Fruit fly (Drosophila melanogaster) whole organism, embryonic: ENCODE results near the gene CG31706.

Experiments used
- Asciz ChIP-seq: fragments of 200-800 bp; sonication (Bioruptor generic); optimal IDR thresholded peaks from 2 replicates; lab custom pipeline; 2017; ENCODE audit warnings: missing biosample characterization, mild to moderate bottlenecking, missing genetic modification characterization, missing genetic modification reagents
- Awh ChIP-seq: fragments of 200-800 bp; sonication (Bioruptor generic); IDR thresholded peaks from 2 replicates; pipeline ENCODE4, ENCODE4 v1.3.6; 2022; ENCODE audit warnings: missing biosample characterization, missing genetic modification characterization
- CG11456 ChIP-seq: fragments of 200-800 bp; sonication (Bioruptor generic); IDR thresholded peaks from 3 replicates; pipeline ENCODE4 v1.3.6; 2022; ENCODE audit warnings: missing biosample characterization, missing genetic modification characterization
- CG11504 ChIP-seq: fragments of 200-800 bp; sonication (Bioruptor generic); optimal IDR thresholded peaks from 3 replicates; lab custom pipeline; 2019; ENCODE audit warnings: missing biosample characterization, mild to moderate bottlenecking, missing genetic modification characterization, moderate library complexity
- CG12071 ChIP-seq: fragments of 200-800 bp; sonication (Bioruptor generic); optimal IDR thresholded peaks from 3 replicates; lab custom pipeline; 2018; ENCODE audit warnings: missing biosample characterization, mild to moderate bottlenecking, missing genetic modification characterization
- CG12391 ChIP-seq: fragments of 200-800 bp; sonication (Bioruptor generic); optimal IDR thresholded peaks from 3 replicates; lab custom pipeline; 2018; ENCODE audit warnings: missing biosample characterization, mild to moderate bottlenecking, missing genetic modification characterization, moderate library complexity
- CG13123 ChIP-seq: fragments of 200-800 bp; sonication (Bioruptor generic); optimal IDR thresholded peaks from 2 replicates; lab custom pipeline; 2016; ENCODE audit warnings: missing biosample characterization, missing genetic modification characterization
- CG13775 ChIP-seq: fragments of 200-800 bp; sonication (Bioruptor generic); optimal IDR thresholded peaks from 3 replicates; lab custom pipeline; 2017; ENCODE audit warnings: missing biosample characterization, mild to moderate bottlenecking, missing genetic modification characterization
- CG13894 ChIP-seq: fragments of 200-800 bp; sonication (Bioruptor generic); optimal IDR thresholded peaks from 3 replicates; lab custom pipeline; 2018; ENCODE audit warnings: missing biosample characterization, mild to moderate bottlenecking, missing genetic modification characterization, moderate library complexity
- CG15011 ChIP-seq: fragments of 200-800 bp; sonication (Bioruptor generic); optimal IDR thresholded peaks from 3 replicates; lab custom pipeline; 2018; ENCODE audit warnings: missing biosample characterization, mild to moderate bottlenecking, missing genetic modification characterization
- CG17359 ChIP-seq: fragments of 200-800 bp; sonication (Bioruptor generic); optimal IDR thresholded peaks from 3 replicates; lab custom pipeline; 2018; ENCODE audit warnings: missing biosample characterization, mild to moderate bottlenecking, missing genetic modification characterization, moderate library complexity
- CG2116 ChIP-seq: fragments of 200-800 bp; sonication (Bioruptor generic); optimal IDR thresholded peaks from 3 replicates; lab custom pipeline; 2018; ENCODE audit warnings: missing biosample characterization, mild to moderate bottlenecking, missing genetic modification characterization
- CG2875 ChIP-seq: fragments of 200-800 bp; sonication (Bioruptor generic); optimal IDR thresholded peaks from 2 replicates; lab custom pipeline; 2017; ENCODE audit warnings: missing biosample characterization, mild to moderate bottlenecking, missing genetic modification characterization, missing genetic modification reagents
- CG3281 ChIP-seq: fragments of 200-800 bp; sonication (Bioruptor generic); optimal IDR thresholded peaks from 3 replicates; lab custom pipeline; 2017; ENCODE audit warnings: missing biosample characterization, mild to moderate bottlenecking, missing genetic modification characterization
- CG3726 ChIP-seq: fragments of 200-800 bp; sonication (Bioruptor generic); IDR thresholded peaks from 3 replicates; pipeline ENCODE4, ENCODE4 v1.3.6; 2022; ENCODE audit warnings: missing biosample characterization, missing genetic modification characterization
- CG4328 ChIP-seq: fragments of 200-800 bp; sonication (Bioruptor generic); optimal IDR thresholded peaks from 3 replicates; lab custom pipeline; 2017; ENCODE audit warnings: missing biosample characterization, missing genetic modification reagents, missing genetic modification characterization
- CG4820 ChIP-seq: fragments of 200-800 bp; sonication (Bioruptor generic); optimal IDR thresholded peaks from 3 replicates; lab custom pipeline; 2016; ENCODE audit warnings: missing biosample characterization, missing genetic modification characterization
- CG6175 ChIP-seq: fragments of 200-800 bp; sonication (Bioruptor generic); IDR thresholded peaks from 3 replicates; pipeline ENCODE4 v1.3.6; 2022; ENCODE audit warnings: missing biosample characterization, missing genetic modification characterization
- CG7556 ChIP-seq: fragments of 200-800 bp; sonication (Bioruptor generic); optimal IDR thresholded peaks from 2 replicates; lab custom pipeline; 2017; ENCODE audit warnings: missing biosample characterization, mild to moderate bottlenecking, missing genetic modification characterization
- CoRest ChIP-seq: fragments of 200-800 bp; sonication (Bioruptor generic); optimal IDR thresholded peaks from 3 replicates; lab custom pipeline; 2018; ENCODE audit warnings: missing biosample characterization, mild to moderate bottlenecking, missing genetic modification characterization, moderate library complexity
- D19B ChIP-seq: fragments of 200-800 bp; sonication (Bioruptor generic); optimal IDR thresholded peaks from 2 replicates; lab custom pipeline; 2017; ENCODE audit warnings: missing biosample characterization, mild to moderate bottlenecking, missing genetic modification characterization
- Dll ChIP-seq: fragments of 200-800 bp; sonication (Bioruptor generic); IDR thresholded peaks from 4 replicates; pipeline ENCODE4 v1.3.6; 2022; ENCODE audit warnings: missing biosample characterization, missing genetic modification characterization; ENCODE audit not compliant: partially characterized antibody
- Hsf ChIP-seq: fragments of 200-800 bp; sonication (Bioruptor generic); optimal IDR thresholded peaks from 3 replicates; lab custom pipeline; 2016; ENCODE audit warnings: missing biosample characterization, missing genetic modification characterization
- Lhr ChIP-seq: fragments of 200-800 bp; sonication (Bioruptor generic); optimal IDR thresholded peaks from 3 replicates; lab custom pipeline; 2017; ENCODE audit warnings: mild to moderate bottlenecking, missing biosample characterization, missing genetic modification reagents, missing genetic modification characterization
- NfI ChIP-seq: fragments of 200-800 bp; sonication (Bioruptor generic); optimal IDR thresholded peaks from 3 replicates; lab custom pipeline; 2018; ENCODE audit warnings: missing biosample characterization, mild to moderate bottlenecking, missing genetic modification characterization, moderate library complexity
- Opbp ChIP-seq: fragments of 200-800 bp; sonication (Bioruptor generic); IDR thresholded peaks from 3 replicates; pipeline ENCODE4 v1.3.6; 2022; ENCODE audit warnings: missing biosample characterization, missing genetic modification characterization; ENCODE audit not compliant: partially characterized antibody
- PHDP ChIP-seq: fragments of 200-800 bp; sonication (Bioruptor generic); optimal IDR thresholded peaks from 3 replicates; lab custom pipeline; 2018; ENCODE audit warnings: missing biosample characterization, mild to moderate bottlenecking, missing genetic modification characterization, moderate library complexity
- Rx ChIP-seq: fragments of 200-800 bp; sonication (Bioruptor generic); IDR thresholded peaks from 2 replicates; pipeline ENCODE4 v1.3.6; 2022; ENCODE audit warnings: missing biosample characterization, missing genetic modification characterization
- Sox100B ChIP-seq: fragments of 200-800 bp; sonication (Bioruptor generic); optimal IDR thresholded peaks from 3 replicates; lab custom pipeline; 2018; ENCODE audit warnings: missing biosample characterization, mild to moderate bottlenecking, missing genetic modification characterization
- Xbp1 ChIP-seq: fragments of 200-800 bp; sonication (Bioruptor generic); optimal IDR thresholded peaks from 3 replicates; lab custom pipeline; 2016; ENCODE audit warnings: missing biosample characterization, mild to moderate bottlenecking, missing genetic modification characterization
- cato ChIP-seq: fragments of 200-800 bp; sonication (Bioruptor generic); optimal IDR thresholded peaks from 2 replicates; lab custom pipeline; 2016; ENCODE audit warnings: missing biosample characterization, missing genetic modification characterization, borderline replicate concordance
- esg ChIP-seq: fragments of 200-800 bp; sonication (Bioruptor generic); conservative IDR thresholded peaks from 2 replicates; pipeline ENCODE4 v1.3.6; 2022; ENCODE audit warnings: missing biosample characterization, missing genetic modification characterization
- fd102C ChIP-seq: fragments of 200-800 bp; sonication (Bioruptor generic); optimal IDR thresholded peaks from 2 replicates; lab custom pipeline; 2018; ENCODE audit warnings: missing biosample characterization, mild to moderate bottlenecking, missing genetic modification characterization, moderate library complexity
- gce ChIP-seq: fragments of 200-800 bp; sonication (Bioruptor generic); IDR thresholded peaks from 3 replicates; pipeline ENCODE4 v1.3.6; 2022; ENCODE audit warnings: missing biosample characterization, missing genetic modification characterization
- gem ChIP-seq: fragments of 200-800 bp; sonication (Bioruptor generic); optimal IDR thresholded peaks from 2 replicates; lab custom pipeline; 2019; ENCODE audit warnings: missing biosample characterization, mild to moderate bottlenecking, missing genetic modification characterization, moderate library complexity
- insv ChIP-seq, 2 experiments: fragments of 200-800 bp; sonication (Bioruptor generic); optimal IDR thresholded peaks; 3 replicates each; lab custom pipeline; 2016 to 2018; ENCODE audit warnings: missing biosample characterization in 2 of 2, missing genetic modification characterization in 2 of 2
- ken ChIP-seq: fragments of 200-800 bp; sonication (Bioruptor generic); IDR thresholded peaks from 3 replicates; pipeline ENCODE4 v1.3.6; 2022; ENCODE audit warnings: missing biosample characterization, missing genetic modification characterization
- nom ChIP-seq: fragments of 200-800 bp; sonication (Bioruptor generic); optimal IDR thresholded peaks from 2 replicates; lab custom pipeline; 2017; ENCODE audit warnings: missing biosample characterization, missing genetic modification characterization, mild to moderate bottlenecking, moderate library complexity, missing genetic modification reagents
- peb ChIP-seq: fragments of 200-800 bp; sonication (Bioruptor generic); IDR thresholded peaks from 2 replicates; pipeline ENCODE4 v1.3.6; 2022; ENCODE audit warnings: missing biosample characterization, missing genetic modification characterization
- ro ChIP-seq: fragments of 200-800 bp; sonication (Bioruptor generic); IDR thresholded peaks from 2 replicates; pipeline ENCODE4 v1.3.6; 2022; ENCODE audit warnings: missing biosample characterization, missing genetic modification characterization
- row ChIP-seq: fragments of 200-800 bp; sonication (Bioruptor generic); IDR thresholded peaks from 3 replicates; pipeline ENCODE4 v1.3.6; 2022; ENCODE audit warnings: missing biosample characterization, missing genetic modification characterization
- sens ChIP-seq: fragments of 200-800 bp; sonication (Bioruptor generic); peaks from one replicate; lab custom pipeline; 2016; ENCODE audit warnings: missing biosample characterization, missing genetic modification characterization
- sens-2 ChIP-seq: fragments of 200-800 bp; sonication (Bioruptor generic); IDR thresholded peaks from 2 replicates; pipeline ENCODE4 v1.3.6; 2022; ENCODE audit warnings: missing biosample characterization, missing genetic modification characterization
- slou ChIP-seq: fragments of 200-800 bp; sonication (Bioruptor generic); optimal IDR thresholded peaks from 3 replicates; lab custom pipeline; 2016; ENCODE audit warnings: missing biosample characterization, missing genetic modification characterization
- slp2 ChIP-seq: fragments of 200-800 bp; sonication (Bioruptor generic); optimal IDR thresholded peaks from 2 replicates; lab custom pipeline; 2016; ENCODE audit warnings: missing biosample characterization, missing genetic modification characterization
- sqz ChIP-seq: fragments of 200-800 bp; sonication (Bioruptor generic); optimal IDR thresholded peaks from 3 replicates; lab custom pipeline; 2018; ENCODE audit warnings: missing biosample characterization, mild to moderate bottlenecking, missing genetic modification characterization
- usp ChIP-seq: fragments of >200 bp; optimal IDR thresholded peaks from 2 replicates; lab custom pipeline; 2017; ENCODE audit warnings: missing biosample characterization, missing genetic modification characterization
- vvl ChIP-seq: fragments of 200-800 bp; sonication (Bioruptor generic); IDR thresholded peaks from 2 replicates; pipeline ENCODE4 v1.3.6; 2022; ENCODE audit warnings: missing biosample characterization, missing genetic modification characterization
- z ChIP-seq: fragments of 200-800 bp; sonication (Bioruptor generic); IDR thresholded peaks from 3 replicates; pipeline ENCODE4 v1.3.6; 2022; ENCODE audit warnings: missing biosample characterization, missing genetic modification characterization
- zf30C ChIP-seq: fragments of 200-800 bp; sonication (Bioruptor generic); optimal IDR thresholded peaks from 3 replicates; lab custom pipeline; 2018; ENCODE audit warnings: missing biosample characterization, mild to moderate bottlenecking, missing genetic modification characterization

Gene CG31706

dm6 chr2L:11501427-11501968 is 29.4 kb downstream of the CG31706 start, which contains the start of gene spz4 (continued):
- TF ChIP-seq CG13894 (tag; lab: Kevin White, UChicago) (no peak), cato (GFP tag; lab: Kevin White, UChicago) (no peak), ken (GFP tag; lab: Robert Waterston, UW) (peak; percentile 28; the same call in 1 of the 3 replicates), Asciz (GFP tag; lab: Kevin White, UChicago) (no peak), Awh (GFP tag; lab: Robert Waterston, UW) (no peak), slp2 (GFP tag; lab: Kevin White, UChicago) (no peak), Hsf (GFP tag; lab: Kevin White, UChicago) (no peak), insv (GFP tag; optimal IDR thresholded peaks at IDR 0.05; lab: Kevin White, UChicago) (no peak), Rx (GFP tag; lab: Robert Waterston, UW) (no peak), row (GFP tag; lab: Robert Waterston, UW) (peak; percentile 45; the same call in 2 of the 3 replicates), CG6175 (GFP tag; lab: Robert Waterston, UW) (no peak), CG17359 (tag; lab: Kevin White, UChicago) (no peak), usp (GFP tag; lab: Kevin White, UChicago) (no peak), Lhr (GFP tag; lab: Kevin White, UChicago) (no peak), Sox100B (GFP tag; lab: Kevin White, UChicago) (peak; percentile 24), PHDP (tag; lab: Kevin White, UChicago) (no peak), esg (GFP tag; lab: Robert Waterston, UW) (no peak), CG13123 (no peak), sens-2 (GFP tag; lab: Robert Waterston, UW) (0 out of 2 replicates have a peak, but pooled peaks have one; percentile 28), vvl (GFP tag; lab: Robert Waterston, UW) (peak; percentile 36), sqz (GFP tag; lab: Kevin White, UChicago) (peak; percentile 39), CG11456 (no peak), CG11504 (peak; percentile 42), CG13775 (GFP tag; lab: Kevin White, UChicago) (no peak), D19B (no peak), CG3281 (no peak), CG15011 (GFP tag; lab: Kevin White, UChicago) (no peak), gce (GFP tag; lab: Robert Waterston, UW) (no peak), ro (GFP tag; lab: Robert Waterston, UW) (peak; percentile 22; the same call in 1 of the 2 replicates), Opbp (GFP tag; lab: Robert Waterston, UW) (no peak), Xbp1 (GFP tag; lab: Kevin White, UChicago) (peak; percentile 14), CG7556 (no peak), NfI (no peak), gem (peak; percentile 30), CG3726 (GFP tag; lab: Robert Waterston, UW) (no peak), zf30C (GFP tag; lab: Kevin White, UChicago) (no peak), nom (GFP tag; lab: Kevin White, UChicago) (no peak), peb (0 out of 2 replicates have a peak, but pooled peaks have one; percentile 13), sens (GFP tag; lab: Kevin White, UChicago) (peak; percentile 48), CG4328 (GFP tag; lab: Kevin White, UChicago) (no peak), CG4820 (GFP tag; lab: Kevin White, UChicago) (no peak), CG12391 (tag; lab: Kevin White, UChicago) (no peak), CG12071 (no peak), fd102C (GFP tag; lab: Kevin White, UChicago) (no peak), CG2875 (GFP tag; lab: Kevin White, UChicago) (no peak), CoRest (tag; lab: Kevin White, UChicago) (peak; percentile 6), CG2116 (no peak), z (GFP tag; lab: Robert Waterston, UW) (no peak), slou (no peak), Dll (GFP tag; lab: Robert Waterston, UW) (no peak)
